Worm (Caenorhabditis elegans) whole organism, young adult: ENCODE measurements around the gene twk-3.

ENCODE experiments used
- B0019.2 ChIP-seq: fragments of 200-800 bp; sonication (Bioruptor generic); conservative IDR thresholded peaks from 2 replicates; pipeline ENCODE4 v1.3.6; 2022; ENCODE audit warnings: missing genetic modification reagents, missing genetic modification characterization, missing compliant biosample characterization
- B0261.1 ChIP-seq: sonication (generic microtip); optimal IDR thresholded peaks from 2 replicates; lab custom pipeline; 2016; ENCODE audit warnings: mild to moderate bottlenecking, missing genetic modification characterization, moderate library complexity, missing compliant biosample characterization
- B0336.3 ChIP-seq: fragments of 200-800 bp; sonication (Bioruptor generic); IDR thresholded peaks from 2 replicates; pipeline ENCODE4 v1.3.6; 2022; ENCODE audit warnings: missing genetic modification characterization, missing compliant biosample characterization
- C06A6.2 ChIP-seq: fragments of 200-800 bp; sonication (Bioruptor generic); conservative IDR thresholded peaks from 2 replicates; pipeline ENCODE4 v1.3.6; 2022; ENCODE audit warnings: missing genetic modification characterization, missing compliant biosample characterization
- F23B12.7 ChIP-seq: sonication (generic microtip); optimal IDR thresholded peaks from 2 replicates; lab custom pipeline; 2017; ENCODE audit warnings: missing genetic modification characterization, mild to moderate bottlenecking, missing compliant biosample characterization, antibody characterized with exemption, moderate library complexity; ENCODE audit not compliant: insufficient read depth
- F37B4.10 ChIP-seq: fragments of 200-800 bp; sonication (Bioruptor generic); IDR thresholded peaks from 2 replicates; pipeline ENCODE4 v1.3.6; 2022; ENCODE audit warnings: missing genetic modification characterization, missing compliant biosample characterization
- F52B5.7 ChIP-seq: sonication (generic microtip); optimal IDR thresholded peaks from 2 replicates; lab custom pipeline; 2016; ENCODE audit warnings: mild to moderate bottlenecking, missing genetic modification characterization, missing compliant biosample characterization
- F57C9.4 ChIP-seq: sonication (generic microtip); optimal IDR thresholded peaks from 2 replicates; lab custom pipeline; 2017; ENCODE audit warnings: mild to moderate bottlenecking, missing genetic modification characterization, missing compliant biosample characterization
- K11D2.4 ChIP-seq: fragments of 200-800 bp; sonication (Bioruptor generic); IDR thresholded peaks from 2 replicates; pipeline ENCODE4 v1.3.6; 2022; ENCODE audit warnings: missing genetic modification reagents, missing genetic modification characterization, missing compliant biosample characterization
- K12H6.12 ChIP-seq: fragments of 200-800 bp; sonication (Bioruptor generic); optimal IDR thresholded peaks from 2 replicates; lab custom pipeline; 2018; ENCODE audit warnings: mild to moderate bottlenecking, missing genetic modification characterization, missing compliant biosample characterization
- Y53G8AR.9 ChIP-seq: fragments of 200-800 bp; sonication (Bioruptor generic); conservative IDR thresholded peaks from 2 replicates; pipeline ENCODE4 v1.3.6; 2022; ENCODE audit warnings: missing genetic modification reagents, missing genetic modification characterization, missing compliant biosample characterization
- Y56A3A.18 ChIP-seq: fragments of 200-800 bp; sonication (Bioruptor generic); IDR thresholded peaks from 2 replicates; pipeline ENCODE4 v1.3.6; 2022; ENCODE audit warnings: missing genetic modification reagents, missing genetic modification characterization, missing compliant biosample characterization
- akir-1 ChIP-seq: fragments of 200-800 bp; sonication (Bioruptor generic); optimal IDR thresholded peaks from 2 replicates; lab custom pipeline; 2018; ENCODE audit warnings: mild to moderate bottlenecking, missing genetic modification characterization, moderate library complexity, missing compliant biosample characterization
- aptf-3 ChIP-seq: fragments of 200-800 bp; sonication (Bioruptor generic); IDR thresholded peaks from 2 replicates; pipeline ENCODE4 v1.3.6; 2022; ENCODE audit warnings: missing genetic modification characterization, missing compliant biosample characterization
- atf-7 ChIP-seq: sonication (generic microtip); optimal IDR thresholded peaks from 2 replicates; lab custom pipeline; 2017; ENCODE audit warnings: mild to moderate bottlenecking, missing genetic modification characterization, missing compliant biosample characterization
- attf-3 ChIP-seq: fragments of 200-800 bp; sonication (Bioruptor generic); conservative IDR thresholded peaks from 2 replicates; pipeline ENCODE4 v1.3.6; 2022; ENCODE audit warnings: missing genetic modification reagents, missing genetic modification characterization, missing compliant biosample characterization
- cebp-2 ChIP-seq: fragments of 200-800 bp; sonication (Bioruptor generic); IDR thresholded peaks from 2 replicates; pipeline ENCODE4 v1.3.6; 2022; ENCODE audit warnings: missing genetic modification characterization, missing compliant biosample characterization
- ceh-27 ChIP-seq: fragments of 200-800 bp; sonication (Bioruptor generic); optimal IDR thresholded peaks from 2 replicates; lab custom pipeline; 2018; ENCODE audit warnings: mild to moderate bottlenecking, missing genetic modification characterization, moderate library complexity, missing compliant biosample characterization
- chd-7 ChIP-seq: sonication (generic microtip); optimal IDR thresholded peaks from 2 replicates; lab custom pipeline; 2016; ENCODE audit warnings: mild to moderate bottlenecking, missing genetic modification characterization, moderate library complexity, missing compliant biosample characterization
- dpff-1 ChIP-seq: sonication (generic microtip); optimal IDR thresholded peaks from 2 replicates; lab custom pipeline; 2017; ENCODE audit warnings: mild to moderate bottlenecking, missing genetic modification characterization, missing compliant biosample characterization
- efl-1 ChIP-seq: fragments of 150-350 bp; optimal IDR thresholded peaks from 2 replicates; lab custom pipeline; 2014; ENCODE audit warnings: missing biosample characterization, missing genetic modification reagents, missing genetic modification characterization
- egl-44 ChIP-seq: fragments of 200-800 bp; sonication (Bioruptor generic); IDR thresholded peaks from 2 replicates; pipeline ENCODE4 v1.3.6; 2022; ENCODE audit warnings: missing genetic modification reagents, missing genetic modification characterization, missing compliant biosample characterization
- egrh-3 ChIP-seq: fragments of 200-800 bp; sonication (Bioruptor generic); IDR thresholded peaks from 2 replicates; pipeline ENCODE4 v1.3.6; 2022; ENCODE audit warnings: missing genetic modification reagents, missing genetic modification characterization, missing compliant biosample characterization
- ekl-4 ChIP-seq: fragments of 200-800 bp; sonication (Bioruptor generic); IDR thresholded peaks from 2 replicates; pipeline ENCODE4 v1.3.6; 2022; ENCODE audit warnings: missing genetic modification reagents, missing genetic modification characterization, missing compliant biosample characterization
- ets-4 ChIP-seq: fragments of 200-800 bp; sonication (Bioruptor generic); optimal IDR thresholded peaks from 2 replicates; lab custom pipeline; 2018; ENCODE audit warnings: mild to moderate bottlenecking, missing genetic modification characterization, missing compliant biosample characterization
- fkh-3 ChIP-seq: sonication (generic microtip); optimal IDR thresholded peaks from 2 replicates; lab custom pipeline; 2016; ENCODE audit warnings: mild to moderate bottlenecking, missing genetic modification characterization, missing compliant biosample characterization
- hlh-12 ChIP-seq: sonication (generic microtip); optimal IDR thresholded peaks from 2 replicates; lab custom pipeline; 2016; ENCODE audit warnings: missing genetic modification characterization, missing compliant biosample characterization
- lin-26 ChIP-seq: fragments of 200-800 bp; sonication (Bioruptor generic); IDR thresholded peaks from 2 replicates; pipeline ENCODE4 v1.3.6; 2022; ENCODE audit warnings: missing genetic modification reagents, missing genetic modification characterization, missing compliant biosample characterization
- lin-40 ChIP-seq: sonication (generic microtip); optimal IDR thresholded peaks from 2 replicates; lab custom pipeline; 2016; ENCODE audit warnings: missing genetic modification characterization, mild to moderate bottlenecking, missing compliant biosample characterization, missing genotype, missing genetic modification reagents
- lir-1 ChIP-seq: fragments of 200-800 bp; sonication (Bioruptor generic); conservative IDR thresholded peaks from 2 replicates; pipeline ENCODE4 v1.3.6; 2022; ENCODE audit warnings: missing genetic modification reagents, missing genetic modification characterization, missing compliant biosample characterization
- nhr-27 ChIP-seq: fragments of 200-800 bp; sonication (Bioruptor generic); optimal IDR thresholded peaks from 2 replicates; lab custom pipeline; 2018; ENCODE audit warnings: mild to moderate bottlenecking, missing genetic modification characterization, moderate library complexity, missing compliant biosample characterization
- nhr-80 ChIP-seq: sonication (generic microtip); optimal IDR thresholded peaks from 2 replicates; lab custom pipeline; 2016; ENCODE audit warnings: missing genetic modification characterization, missing compliant biosample characterization
- nhr-90 ChIP-seq: sonication (generic microtip); optimal IDR thresholded peaks from 2 replicates; lab custom pipeline; 2016; ENCODE audit warnings: missing genotype, mild to moderate bottlenecking, missing genetic modification characterization, missing compliant biosample characterization
- pbrm-1 ChIP-seq: fragments of 200-800 bp; sonication (Bioruptor generic); IDR thresholded peaks from 2 replicates; pipeline ENCODE4 v1.3.6; 2022; ENCODE audit warnings: missing genetic modification reagents, missing genetic modification characterization, missing compliant biosample characterization
- rpc-1 ChIP-seq, 2 experiments: fragments of 150-350 bp in 1 of 2; sonication (generic microtip) in 1 of 2; optimal IDR thresholded peaks; 2 replicates each; lab custom pipeline; 2014 to 2018; ENCODE audit warnings: missing biosample characterization in 1 of 2, missing genetic modification characterization in 1 of 2, missing genetic modification reagents in 1 of 2, missing genotype in 1 of 2
- sea-2 ChIP-seq: fragments of 200-800 bp; sonication (Bioruptor generic); IDR thresholded peaks from 2 replicates; pipeline ENCODE4 v1.3.6; 2022; ENCODE audit warnings: missing genetic modification characterization, missing compliant biosample characterization
- snpc-1.3 ChIP-seq: sonication (generic microtip); optimal IDR thresholded peaks from 2 replicates; lab custom pipeline; 2017; ENCODE audit warnings: missing genetic modification characterization, mild to moderate bottlenecking, missing compliant biosample characterization, antibody characterized with exemption, moderate library complexity, missing genotype, missing genetic modification reagents; ENCODE audit not compliant: insufficient read depth
- sptf-2 ChIP-seq: fragments of 200-800 bp; sonication (Bioruptor generic); optimal IDR thresholded peaks from 2 replicates; lab custom pipeline; 2018; ENCODE audit warnings: mild to moderate bottlenecking, missing genetic modification characterization, missing compliant biosample characterization
- tbx-9 ChIP-seq: sonication (generic microtip); optimal IDR thresholded peaks from 2 replicates; lab custom pipeline; 2016; ENCODE audit warnings: borderline replicate concordance, missing genetic modification characterization, inconsistent platforms, missing compliant biosample characterization
- tlf-1 ChIP-seq: fragments of 200-800 bp; sonication (Bioruptor generic); optimal IDR thresholded peaks from 2 replicates; lab custom pipeline; 2018; ENCODE audit warnings: mild to moderate bottlenecking, missing genetic modification characterization, missing compliant biosample characterization
- unc-130 ChIP-seq: sonication (generic microtip); optimal IDR thresholded peaks from 2 replicates; lab custom pipeline; 2016; ENCODE audit warnings: missing genetic modification reagents, missing genetic modification characterization, missing compliant biosample characterization
- zim-3 ChIP-seq: sonication (generic microtip); optimal IDR thresholded peaks from 2 replicates; lab custom pipeline; 2017; ENCODE audit warnings: mild to moderate bottlenecking, missing genetic modification characterization, moderate library complexity, missing compliant biosample characterization
- ztf-18 ChIP-seq: sonication (generic microtip); optimal IDR thresholded peaks from 2 replicates; lab custom pipeline; 2016; ENCODE audit warnings: missing genotype, mild to moderate bottlenecking, missing genetic modification characterization, missing compliant biosample characterization
- ztf-22 ChIP-seq: fragments of 200-800 bp; sonication (Bioruptor generic); optimal IDR thresholded peaks from 2 replicates; lab custom pipeline; 2018; ENCODE audit warnings: mild to moderate bottlenecking, missing genetic modification characterization, moderate library complexity, missing compliant biosample characterization
- ztf-26 ChIP-seq: sonication (generic microtip); optimal IDR thresholded peaks from 2 replicates; lab custom pipeline; 2017; ENCODE audit warnings: missing genetic modification characterization, missing compliant biosample characterization
- ztf-3 ChIP-seq: fragments of 200-800 bp; sonication (Bioruptor generic); optimal IDR thresholded peaks from 2 replicates; lab custom pipeline; 2018; ENCODE audit warnings: mild to moderate bottlenecking, missing genetic modification characterization, missing compliant biosample characterization

Gene twk-3

ce11 chrII:8246476-8246875 is 33.9 kb upstream of the twk-3 start, which contains the start of gene F35C11.3:
Gene F35C11.3, plus strand, starts transcription at chrII:8246776.
- no peak for TF ChIP-seq hlh-12
- TF ChIP-seq sptf-2 (GFP tag; lab: Kevin White, UChicago), result no peak
- no peak for TF ChIP-seq ztf-3 (GFP tag; lab: Kevin White, UChicago)
- no peak for TF ChIP-seq rpc-1 (optimal IDR thresholded peaks at IDR 0.05; lab: Kevin White, UChicago)
- no peak for TF ChIP-seq rpc-1 (tag; optimal IDR thresholded peaks at IDR 0.05; lab: Kevin White, UChicago)
- TF ChIP-seq snpc-1.3 (tag; lab: Kevin White, UChicago), result no peak
- no peak for TF ChIP-seq B0019.2 (GFP tag; lab: Robert Waterston, UW)
- no peak for TF ChIP-seq tlf-1 (GFP tag; lab: Kevin White, UChicago)
- TF ChIP-seq fkh-3, result no peak
- TF ChIP-seq ekl-4 (GFP tag; lab: Robert Waterston, UW), result no peak
- TF ChIP-seq tbx-9 (tag; lab: Kevin White, UChicago), result no peak
- TF ChIP-seq nhr-27 (tag; lab: Kevin White, UChicago), result no peak
- TF ChIP-seq nhr-80, result no peak
- TF ChIP-seq ceh-27 (GFP tag; lab: Kevin White, UChicago), result no peak
- no peak for TF ChIP-seq efl-1 (GFP tag; lab: Kevin White, UChicago)
- no peak for TF ChIP-seq lin-26 (GFP tag; lab: Robert Waterston, UW)
- no peak for TF ChIP-seq egrh-3 (GFP tag; lab: Robert Waterston, UW)

ce11 chrII:8238155-8238554 is 25.6 kb upstream of the twk-3 start, which contains the start of gene nlp-5:
Gene nlp-5, plus strand, starts transcription at chrII:8238455.
- TF ChIP-seq ztf-22 (no peak), Y53G8AR.9 (GFP tag; lab: Robert Waterston, UW) (no peak), C06A6.2 (no peak), dpff-1 (tag; lab: Kevin White, UChicago) (no peak), F23B12.7 (tag; lab: Kevin White, UChicago) (no peak), K12H6.12 (tag; lab: Kevin White, UChicago) (no peak), ets-4 (no peak), K11D2.4 (GFP tag; lab: Robert Waterston, UW) (no peak), Y56A3A.18 (GFP tag; lab: Robert Waterston, UW) (no peak), ztf-26 (no peak), lir-1 (GFP tag; lab: Robert Waterston, UW) (no peak), aptf-3 (no peak), B0261.1 (tag; lab: Kevin White, UChicago) (no peak), lin-40 (tag; lab: Kevin White, UChicago) (no peak)

- TF ChIP-seq ztf-18 (tag; lab: Kevin White, UChicago) (no peak), F52B5.7 (tag; lab: Kevin White, UChicago) (no peak), sea-2 (GFP tag; lab: Robert Waterston, UW) (no peak), B0336.3 (no peak), unc-130 (GFP tag; lab: Kevin White, UChicago) (no peak), chd-7 (tag; lab: Kevin White, UChicago) (no peak), zim-3 (tag; lab: Kevin White, UChicago) (no peak), ets-4 (no peak), F57C9.4 (tag; lab: Kevin White, UChicago) (no peak), pbrm-1 (no peak), F37B4.10 (GFP tag; lab: Robert Waterston, UW) (no peak), cebp-2 (GFP tag; lab: Robert Waterston, UW) (no peak), B0261.1 (tag; lab: Kevin White, UChicago) (no peak), akir-1 (GFP tag; lab: Kevin White, UChicago) (no peak), nhr-90 (no peak), atf-7 (tag; lab: Kevin White, UChicago) (no peak), attf-3 (GFP tag; lab: Robert Waterston, UW) (no peak), egl-44 (GFP tag; lab: Robert Waterston, UW) (no peak)
- TF ChIP-seq, all 124 proteins: peak for 0
These were observed 19.9 kb upstream of the twk-3 start, which contains the start of gene M110.7 for ce11 chrII:8232489-8232888. Gene M110.7, plus strand, starts transcription at chrII:8232789.
